Worm (Caenorhabditis elegans) whole organism, mixed stage, embryonic: ENCODE measurements around the gene pat-2.

Experiments used
- M03D4.4 ChIP-seq: sonication (generic microtip); optimal IDR thresholded peaks from 2 replicates; lab custom pipeline; 2017; ENCODE audit warnings: mild to moderate bottlenecking, missing genetic modification characterization, missing compliant biosample characterization
- bed-3 ChIP-seq: fragments of 200-800 bp; sonication (Bioruptor generic); optimal IDR thresholded peaks from 3 replicates; lab custom pipeline; 2018; ENCODE audit warnings: mild to moderate bottlenecking, missing genetic modification characterization, moderate library complexity, missing compliant biosample characterization
- blmp-1 ChIP-seq: fragments of 150-350 bp; optimal IDR thresholded peaks from 2 replicates; lab custom pipeline; 2014; ENCODE audit warnings: missing biosample characterization, missing genetic modification characterization
- ceh-39 ChIP-seq: fragments of 150-350 bp; optimal IDR thresholded peaks from 2 replicates; lab custom pipeline; 2014; ENCODE audit warnings: missing biosample characterization, missing genetic modification characterization
- ceh-43 ChIP-seq: fragments of 200-800 bp; sonication (Bioruptor generic); optimal IDR thresholded peaks from 2 replicates; lab custom pipeline; 2018; ENCODE audit warnings: mild to moderate bottlenecking, missing genetic modification characterization, moderate library complexity, missing compliant biosample characterization
- ceh-83 ChIP-seq: fragments of 200-800 bp; sonication (Bioruptor generic); optimal IDR thresholded peaks from 2 replicates; lab custom pipeline; 2018; ENCODE audit warnings: mild to moderate bottlenecking, missing genetic modification characterization, missing compliant biosample characterization
- ces-1 ChIP-seq: fragments of 150-350 bp; optimal IDR thresholded peaks from 2 replicates; lab custom pipeline; 2014; ENCODE audit warnings: missing biosample characterization, missing genetic modification reagents, missing genetic modification characterization
- drap-1 ChIP-seq: fragments of 200-800 bp; sonication (Bioruptor generic); optimal IDR thresholded peaks from 3 replicates; lab custom pipeline; 2018; ENCODE audit warnings: mild to moderate bottlenecking, missing genetic modification characterization, missing compliant biosample characterization
- elt-1 ChIP-seq: sonication (generic microtip); optimal IDR thresholded peaks from 2 replicates; lab custom pipeline; 2017; ENCODE audit warnings: missing genetic modification characterization, mild to moderate bottlenecking, missing compliant biosample characterization, antibody characterized with exemption, moderate library complexity, borderline replicate concordance; ENCODE audit not compliant: insufficient read depth
- elt-3 ChIP-seq: fragments of 150-350 bp; optimal IDR thresholded peaks from 2 replicates; lab custom pipeline; 2014; ENCODE audit warnings: missing biosample characterization, missing genetic modification characterization
- flh-1 ChIP-seq: fragments of 200-800 bp; sonication (Bioruptor generic); optimal IDR thresholded peaks from 2 replicates; lab custom pipeline; 2018; ENCODE audit warnings: mild to moderate bottlenecking, missing genetic modification characterization, moderate library complexity, missing compliant biosample characterization
- ham-2 ChIP-seq: fragments of 200-800 bp; sonication (Bioruptor generic); optimal IDR thresholded peaks from 2 replicates; lab custom pipeline; 2018; ENCODE audit warnings: mild to moderate bottlenecking, missing genetic modification characterization, missing compliant biosample characterization
- hlh-1 ChIP-seq: fragments of 150-350 bp; optimal IDR thresholded peaks from 2 replicates; lab custom pipeline; 2014; ENCODE audit warnings: missing biosample characterization, missing genetic modification reagents, missing genetic modification characterization
- lin-13 ChIP-seq: fragments of 150-350 bp; optimal IDR thresholded peaks from 2 replicates; lab custom pipeline; 2014; ENCODE audit warnings: missing biosample characterization, missing genetic modification characterization
- lin-32 ChIP-seq: fragments of 200-800 bp; sonication (Bioruptor generic); optimal IDR thresholded peaks from 2 replicates; lab custom pipeline; 2018; ENCODE audit warnings: mild to moderate bottlenecking, missing genetic modification characterization, missing compliant biosample characterization
- lsy-2 ChIP-seq: fragments of 150-350 bp; optimal IDR thresholded peaks from 2 replicates; lab custom pipeline; 2014; ENCODE audit warnings: missing biosample characterization, missing genetic modification characterization
- mab-5 ChIP-seq: fragments of 150-350 bp; optimal IDR thresholded peaks from 2 replicates; lab custom pipeline; 2014; ENCODE audit warnings: missing biosample characterization, missing genetic modification characterization
- mep-1 ChIP-seq: fragments of 150-350 bp; optimal IDR thresholded peaks from 2 replicates; lab custom pipeline; 2017; ENCODE audit warnings: missing biosample characterization, missing genetic modification reagents, missing genetic modification characterization, inconsistent platforms
- mls-2 ChIP-seq: sonication (generic microtip); optimal IDR thresholded peaks from 2 replicates; lab custom pipeline; 2016; ENCODE audit warnings: mild to moderate bottlenecking, missing genetic modification characterization, moderate library complexity, missing compliant biosample characterization
- nhr-12 ChIP-seq: fragments of 150-350 bp; optimal IDR thresholded peaks from 2 replicates; lab custom pipeline; 2014; ENCODE audit warnings: missing biosample characterization, missing genetic modification characterization
- nhr-2 ChIP-seq: fragments of 150-350 bp; optimal IDR thresholded peaks from 2 replicates; lab custom pipeline; 2014; ENCODE audit warnings: missing biosample characterization, missing genetic modification characterization
- nhr-237 ChIP-seq: fragments of 150-350 bp; optimal IDR thresholded peaks from 2 replicates; lab custom pipeline; 2014; ENCODE audit warnings: missing biosample characterization, missing genetic modification characterization
- nhr-28 ChIP-seq: fragments of 150-350 bp; optimal IDR thresholded peaks from 2 replicates; lab custom pipeline; 2014; ENCODE audit warnings: missing biosample characterization, missing genetic modification characterization
- pha-4 ChIP-seq: fragments of 150-350 bp; optimal IDR thresholded peaks from 2 replicates; lab custom pipeline; 2018; ENCODE audit warnings: missing biosample characterization, missing genetic modification reagents, missing genetic modification characterization
- sem-2 ChIP-seq: fragments of 200-800 bp; sonication (Bioruptor generic); optimal IDR thresholded peaks from 2 replicates; lab custom pipeline; 2018; ENCODE audit warnings: mild to moderate bottlenecking, missing genetic modification characterization, missing compliant biosample characterization
- sptf-1 ChIP-seq: sonication (generic microtip); optimal IDR thresholded peaks from 2 replicates; lab custom pipeline; 2017; ENCODE audit warnings: mild to moderate bottlenecking, missing genetic modification characterization, moderate library complexity, missing compliant biosample characterization
- tbx-8 ChIP-seq: fragments of 200-800 bp; sonication (Bioruptor generic); optimal IDR thresholded peaks from 2 replicates; lab custom pipeline; 2018; ENCODE audit warnings: mild to moderate bottlenecking, missing genetic modification characterization, moderate library complexity, missing compliant biosample characterization
- unc-39 ChIP-seq: fragments of 150-350 bp; optimal IDR thresholded peaks from 2 replicates; lab custom pipeline; 2014; ENCODE audit warnings: missing biosample characterization, missing genetic modification characterization
- unc-62 ChIP-seq: fragments of 150-350 bp; optimal IDR thresholded peaks from 2 replicates; lab custom pipeline; 2014; ENCODE audit warnings: missing biosample characterization, missing genetic modification reagents, missing genetic modification characterization
- zip-8 ChIP-seq: fragments of 150-350 bp; optimal IDR thresholded peaks from 2 replicates; lab custom pipeline; 2014; ENCODE audit warnings: missing biosample characterization, missing genetic modification characterization
- ztf-11 ChIP-seq: fragments of 150-350 bp; optimal IDR thresholded peaks from 2 replicates; lab custom pipeline; 2014; ENCODE audit warnings: missing biosample characterization, missing genetic modification characterization

The pat-2 gene

DNA sequence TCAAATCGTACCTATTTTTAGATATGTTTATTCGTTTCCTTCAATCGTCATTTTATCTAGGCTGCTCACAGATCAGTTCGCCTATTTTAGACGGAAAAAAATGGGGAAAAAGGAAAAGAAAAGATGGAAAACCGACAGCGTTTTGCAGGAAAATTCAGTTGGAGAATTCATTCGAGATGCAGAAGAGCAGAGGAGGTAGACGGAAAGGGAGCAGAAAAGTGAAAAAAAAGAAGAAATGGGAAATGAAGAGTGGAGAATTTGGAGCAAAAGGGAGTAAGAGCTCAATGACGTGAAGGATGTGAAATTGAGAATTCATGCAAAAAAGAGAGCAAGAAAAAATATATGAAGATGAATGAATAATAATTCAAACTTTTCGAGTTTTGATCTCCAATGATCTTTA, 34.2 kb upstream of the pat-2 start:
- TF ChIP-seq ceh-83 (GFP tag; lab: Kevin White, UChicago) (no peak), ceh-43 (GFP tag; lab: Kevin White, UChicago) (no peak), lin-32 (GFP tag; lab: Kevin White, UChicago) (no peak), tbx-8 (GFP tag; lab: Kevin White, UChicago) (no peak), unc-39 (tag; lab: Kevin White, UChicago) (no peak), sem-2 (GFP tag; lab: Kevin White, UChicago) (no peak), mep-1 (tag; lab: Kevin White, UChicago) (no peak), ces-1 (GFP tag; lab: Kevin White, UChicago) (no peak), mls-2 (tag; lab: Kevin White, UChicago) (no peak), ceh-39 (tag; lab: Kevin White, UChicago) (no peak), elt-3 (tag; lab: Kevin White, UChicago) (no peak), nhr-2 (tag; lab: Kevin White, UChicago) (no peak), nhr-12 (tag; lab: Kevin White, UChicago) (no peak), hlh-1 (tag; lab: Kevin White, UChicago) (no peak)
- TF ChIP-seq, all 35 proteins: peak for 0

DNA sequence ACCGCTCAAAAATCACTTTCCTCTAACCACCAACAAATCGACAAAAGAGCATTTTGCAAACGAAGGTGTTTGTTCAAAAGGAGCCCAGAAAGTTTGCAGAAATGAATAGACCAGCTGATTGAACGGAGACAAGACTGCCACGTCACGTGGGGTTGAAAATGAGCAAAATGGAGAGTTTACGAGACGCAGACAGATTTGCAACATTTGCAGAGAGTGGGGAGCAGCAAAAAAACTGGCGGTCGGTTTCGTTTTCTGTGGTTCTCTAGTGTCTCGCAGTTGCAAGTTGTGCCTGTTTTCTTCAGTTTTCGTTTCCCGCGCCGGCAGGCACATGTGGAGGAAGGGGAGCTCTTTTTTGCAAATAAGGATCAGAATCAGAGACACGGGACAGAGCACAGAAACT, 33.3 kb upstream of the pat-2 start:
- TF ChIP-seq sptf-1 (tag; lab: Kevin White, UChicago) (no peak), lsy-2 (tag; lab: Kevin White, UChicago) (no peak), blmp-1 (tag; lab: Kevin White, UChicago) (no peak), pha-4 (tag; lab: Kevin White, UChicago) (no peak), drap-1 (GFP tag; lab: Kevin White, UChicago) (no peak), nhr-2 (tag; lab: Kevin White, UChicago) (no peak), nhr-28 (no peak), elt-1 (no peak), nhr-237 (no peak), ztf-11 (tag; lab: Kevin White, UChicago) (no peak), sem-2 (GFP tag; lab: Kevin White, UChicago) (no peak), zip-8 (tag; lab: Kevin White, UChicago) (no peak)

DNA sequence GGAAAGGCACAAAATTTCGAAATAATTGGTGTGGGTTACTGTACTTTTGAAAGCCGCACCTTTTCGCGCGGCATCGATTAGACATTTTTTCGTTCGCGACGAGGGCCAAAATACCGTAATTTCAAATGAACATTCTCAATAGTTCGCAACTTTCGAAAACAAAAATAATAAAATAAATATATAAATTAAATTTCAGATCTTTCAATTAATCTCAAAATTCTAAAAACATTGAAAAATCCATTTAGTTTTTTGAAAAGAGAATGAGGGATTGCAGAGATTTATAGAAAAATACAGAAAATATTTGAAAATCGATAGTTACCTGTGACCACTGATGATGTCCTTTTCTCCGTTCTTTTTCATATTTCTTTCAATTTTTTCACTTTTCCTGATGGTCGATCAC, 32.6 kb upstream of the pat-2 start, which contains the start of gene K02D10.8:
K02D10.8 (plus strand) TSS at position 301 of the 400 bp plus-strand sequence.
- TF ChIP-seq unc-39 (tag; lab: Kevin White, UChicago) (no peak), nhr-2 (tag; lab: Kevin White, UChicago) (no peak), mep-1 (tag; lab: Kevin White, UChicago) (no peak), sem-2 (GFP tag; lab: Kevin White, UChicago) (no peak), mab-5 (tag; lab: Kevin White, UChicago) (no peak), pha-4 (tag; lab: Kevin White, UChicago) (no peak), M03D4.4 (tag; lab: Kevin White, UChicago) (no peak), elt-1 (no peak), ztf-11 (tag; lab: Kevin White, UChicago) (no peak)

ce11 chrIII:8788690-8789089, 30.0 kb upstream of the pat-2 start:
- TF ChIP-seq nhr-28 (no peak), zip-8 (tag; lab: Kevin White, UChicago) (no peak), elt-1 (no peak), lsy-2 (tag; lab: Kevin White, UChicago) (no peak), ztf-11 (tag; lab: Kevin White, UChicago) (no peak)

ce11 chrIII:8791235-8791634, 27.5 kb upstream of the pat-2 start, which contains the start of the genes zfp-1 and F54F2.14:
Gene zfp-1 (plus strand): TSS chrIII:8791535.
Gene F54F2.14 (plus strand): TSS chrIII:8791546.
- TF ChIP-seq mls-2 (tag; lab: Kevin White, UChicago) (no peak), flh-1 (GFP tag; lab: Kevin White, UChicago) (no peak), elt-1 (no peak), ztf-11 (tag; lab: Kevin White, UChicago) (no peak), nhr-237 (no peak), ceh-43 (GFP tag; lab: Kevin White, UChicago) (no peak), lin-13 (tag; lab: Kevin White, UChicago) (no peak), drap-1 (GFP tag; lab: Kevin White, UChicago) (no peak), nhr-28 (no peak), mab-5 (tag; lab: Kevin White, UChicago) (no peak)

DNA sequence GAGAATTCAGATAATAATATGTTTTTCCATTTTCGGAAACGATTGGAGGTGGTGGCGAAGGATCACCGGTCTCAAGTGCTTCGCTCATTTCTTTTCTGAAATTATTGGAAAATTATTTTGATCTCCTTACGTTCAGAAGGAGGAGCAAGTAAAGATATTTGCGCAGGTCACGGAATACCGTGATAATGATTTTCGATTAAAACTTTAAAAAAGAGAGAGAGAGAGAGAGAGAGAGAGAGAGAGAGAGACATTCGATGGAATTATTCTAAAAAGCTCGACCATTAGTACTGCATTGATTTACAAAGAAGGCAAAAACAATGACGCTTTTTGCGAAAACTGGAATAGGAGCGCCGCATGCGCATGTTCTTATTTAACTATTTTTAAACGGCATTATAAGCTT, 26.4 kb upstream of the pat-2 start, which contains the start of gene ztf-1:
ztf-1 (minus strand) TSS at position 101 of the 400 bp plus-strand sequence.
- TF ChIP-seq flh-1 (GFP tag; lab: Kevin White, UChicago) (no peak), ham-2 (no peak), mab-5 (tag; lab: Kevin White, UChicago) (no peak), bed-3 (GFP tag; lab: Kevin White, UChicago) (no peak), ztf-11 (tag; lab: Kevin White, UChicago) (no peak), lin-32 (GFP tag; lab: Kevin White, UChicago) (no peak), unc-62 (GFP tag; lab: Kevin White, UChicago) (no peak), mep-1 (tag; lab: Kevin White, UChicago) (no peak), pha-4 (tag; lab: Kevin White, UChicago) (no peak), ces-1 (GFP tag; lab: Kevin White, UChicago) (no peak), ceh-83 (GFP tag; lab: Kevin White, UChicago) (no peak), tbx-8 (GFP tag; lab: Kevin White, UChicago) (no peak), nhr-12 (tag; lab: Kevin White, UChicago) (no peak)
